Fruit fly (Drosophila melanogaster) whole organism, prepupa: Measurements from ENCODE around the gene Tm2.

Source experiments
- Blimp-1 ChIP-seq: fragments of 200-800 bp; sonication (Bioruptor generic); optimal IDR thresholded peaks from 3 replicates; lab custom pipeline; 2017; ENCODE audit warnings: missing biosample characterization, missing genetic modification characterization, mild to moderate bottlenecking, moderate library complexity, missing genetic modification reagents
- CG10631 ChIP-seq: fragments of 200-800 bp; sonication (Bioruptor generic); optimal IDR thresholded peaks from 2 replicates; lab custom pipeline; 2016; ENCODE audit warnings: missing biosample characterization, missing genetic modification characterization
- CG10669 ChIP-seq: fragments of 200-800 bp; sonication (Bioruptor generic); optimal IDR thresholded peaks from 3 replicates; lab custom pipeline; 2018; ENCODE audit warnings: missing biosample characterization, mild to moderate bottlenecking, missing genetic modification characterization, moderate library complexity
- CG11294 ChIP-seq: fragments of 200-800 bp; sonication (Bioruptor generic); IDR thresholded peaks from 2 replicates; pipeline ENCODE4 v1.3.6; 2022; ENCODE audit warnings: missing biosample characterization, missing genetic modification characterization
- CG11762 ChIP-seq: fragments of 200-800 bp; sonication (Bioruptor generic); optimal IDR thresholded peaks from 3 replicates; lab custom pipeline; 2016; ENCODE audit warnings: missing biosample characterization, missing genetic modification characterization; ENCODE audit not compliant: insufficient read depth
- CG11902 ChIP-seq: fragments of 200-800 bp; sonication (Bioruptor generic); optimal IDR thresholded peaks from 3 replicates; lab custom pipeline; 2016; ENCODE audit warnings: missing biosample characterization, missing genetic modification characterization
- CG1621 ChIP-seq: fragments of 200-800 bp; sonication (Bioruptor generic); optimal IDR thresholded peaks from 3 replicates; lab custom pipeline; 2018; ENCODE audit warnings: missing biosample characterization, mild to moderate bottlenecking, missing genetic modification characterization
- CG16779 ChIP-seq: fragments of 200-800 bp; sonication (Bioruptor generic); optimal IDR thresholded peaks from 3 replicates; lab custom pipeline; 2017; ENCODE audit warnings: missing biosample characterization, mild to moderate bottlenecking, missing genetic modification characterization
- CG32006 ChIP-seq: fragments of 200-800 bp; sonication (Bioruptor generic); optimal IDR thresholded peaks from 3 replicates; lab custom pipeline; 2017; ENCODE audit warnings: missing biosample characterization, mild to moderate bottlenecking, missing genetic modification characterization
- CG3919 ChIP-seq: fragments of 200-800 bp; sonication (Bioruptor generic); optimal IDR thresholded peaks from 3 replicates; lab custom pipeline; 2016; ENCODE audit warnings: missing biosample characterization, missing genetic modification characterization
- CG4318 ChIP-seq: fragments of 200-800 bp; sonication (Bioruptor generic); optimal IDR thresholded peaks from 3 replicates; lab custom pipeline; 2017; ENCODE audit warnings: missing biosample characterization, mild to moderate bottlenecking, missing genetic modification characterization
- CG6276 ChIP-seq: fragments of 200-800 bp; sonication (Bioruptor generic); optimal IDR thresholded peaks from 2 replicates; lab custom pipeline; 2017; ENCODE audit warnings: missing biosample characterization, mild to moderate bottlenecking, missing genetic modification characterization
- CG6792 ChIP-seq: fragments of 200-800 bp; sonication (Bioruptor generic); optimal IDR thresholded peaks from 3 replicates; lab custom pipeline; 2016; ENCODE audit warnings: missing biosample characterization, missing genetic modification characterization
- CG6808 ChIP-seq: fragments of 200-800 bp; sonication (Bioruptor generic); optimal IDR thresholded peaks from 3 replicates; lab custom pipeline; 2017; ENCODE audit warnings: missing biosample characterization, missing genetic modification characterization, mild to moderate bottlenecking, moderate library complexity, missing genetic modification reagents
- CG6854 ChIP-seq: fragments of 200-800 bp; sonication (Bioruptor generic); optimal IDR thresholded peaks from 2 replicates; lab custom pipeline; 2017; ENCODE audit warnings: missing biosample characterization, mild to moderate bottlenecking, missing genetic modification characterization
- CG7368 ChIP-seq: fragments of 200-800 bp; sonication (Bioruptor generic); optimal IDR thresholded peaks from 3 replicates; lab custom pipeline; 2016; ENCODE audit warnings: missing biosample characterization, missing genetic modification characterization
- CG8119 ChIP-seq: fragments of 200-800 bp; sonication (Bioruptor generic); IDR thresholded peaks from 3 replicates; pipeline ENCODE4 v1.3.6; 2022; ENCODE audit warnings: missing biosample characterization, missing genetic modification characterization
- CG8319 ChIP-seq: fragments of 200-800 bp; sonication (Bioruptor generic); optimal IDR thresholded peaks from 3 replicates; lab custom pipeline; 2016; ENCODE audit warnings: missing biosample characterization, missing genetic modification characterization
- CG8632 ChIP-seq: fragments of 200-800 bp; sonication (Bioruptor generic); optimal IDR thresholded peaks from 3 replicates; lab custom pipeline; 2016; ENCODE audit warnings: missing biosample characterization, missing genetic modification characterization
- CG9139 ChIP-seq: fragments of 200-800 bp; sonication (Bioruptor generic); optimal IDR thresholded peaks from 3 replicates; lab custom pipeline; 2017; ENCODE audit warnings: missing biosample characterization, mild to moderate bottlenecking, missing genetic modification characterization
- Eip75B ChIP-seq: fragments of 200-800 bp; sonication (Bioruptor generic); optimal IDR thresholded peaks from 3 replicates; lab custom pipeline; 2016; ENCODE audit warnings: missing biosample characterization, missing genetic modification characterization
- Eip93F ChIP-seq: fragments of 200-800 bp; sonication (Bioruptor generic); optimal IDR thresholded peaks from 2 replicates; lab custom pipeline; 2016; ENCODE audit warnings: missing biosample characterization, mild to moderate bottlenecking, missing genetic modification characterization
- Ets21C ChIP-seq: fragments of 200-800 bp; sonication (Bioruptor generic); optimal IDR thresholded peaks from 3 replicates; lab custom pipeline; 2016; ENCODE audit warnings: missing biosample characterization, missing genetic modification characterization
- Ets96B ChIP-seq: fragments of 200-800 bp; optimal IDR thresholded peaks from 2 replicates; lab custom pipeline; 2019; ENCODE audit warnings: missing biosample characterization, mild to moderate bottlenecking, missing genetic modification characterization, moderate library complexity
- Gug ChIP-seq: fragments of 200-800 bp; sonication (Bioruptor generic); IDR thresholded peaks from 2 replicates; pipeline ENCODE4 v1.3.6; 2022; ENCODE audit warnings: missing biosample characterization, missing genetic modification characterization
- Hr4 ChIP-seq: fragments of 200-800 bp; sonication (Bioruptor generic); optimal IDR thresholded peaks from 3 replicates; lab custom pipeline; 2016; ENCODE audit warnings: missing biosample characterization, missing genetic modification characterization
- Met ChIP-seq: fragments of 200-800 bp; sonication (Bioruptor generic); optimal IDR thresholded peaks from 3 replicates; lab custom pipeline; 2016; ENCODE audit warnings: missing biosample characterization, missing genetic modification characterization
- OdsH ChIP-seq: fragments of 200-800 bp; sonication (Bioruptor generic); optimal IDR thresholded peaks from 3 replicates; lab custom pipeline; 2016; ENCODE audit warnings: missing biosample characterization, missing genetic modification characterization
- Smox ChIP-seq: fragments of 200-800 bp; sonication (Bioruptor generic); optimal IDR thresholded peaks from 3 replicates; lab custom pipeline; 2016; ENCODE audit warnings: missing biosample characterization, missing genetic modification characterization
- Sox14 ChIP-seq: fragments of 200-800 bp; sonication (Bioruptor generic); optimal IDR thresholded peaks from 3 replicates; lab custom pipeline; 2016; ENCODE audit warnings: missing biosample characterization, missing genetic modification characterization
- Sox15 ChIP-seq: fragments of 200-800 bp; sonication (Bioruptor generic); optimal IDR thresholded peaks from 3 replicates; lab custom pipeline; 2016; ENCODE audit warnings: missing biosample characterization, missing genetic modification characterization
- acj6 ChIP-seq: fragments of 200-800 bp; sonication (Bioruptor generic); optimal IDR thresholded peaks from 3 replicates; lab custom pipeline; 2016; ENCODE audit warnings: missing biosample characterization, missing genetic modification characterization
- cyc ChIP-seq: fragments of 200-800 bp; sonication (Bioruptor generic); optimal IDR thresholded peaks from 3 replicates; lab custom pipeline; 2016; ENCODE audit warnings: missing biosample characterization, missing genetic modification characterization
- dac ChIP-seq: fragments of 200-800 bp; sonication (Bioruptor generic); optimal IDR thresholded peaks from 2 replicates; lab custom pipeline; 2017; ENCODE audit warnings: missing biosample characterization, mild to moderate bottlenecking, missing genetic modification characterization
- eg ChIP-seq: fragments of 200-800 bp; sonication (Bioruptor generic); IDR thresholded peaks from 3 replicates; pipeline ENCODE4 v1.3.6; 2022; ENCODE audit warnings: missing biosample characterization, missing genetic modification characterization
- fd59A ChIP-seq: fragments of 200-800 bp; sonication (Bioruptor generic); optimal IDR thresholded peaks from 2 replicates; lab custom pipeline; 2017; ENCODE audit warnings: missing biosample characterization, mild to moderate bottlenecking, missing genetic modification characterization, missing genetic modification reagents
- fkh ChIP-seq: fragments of 200-800 bp; sonication (Bioruptor generic); optimal IDR thresholded peaks from 3 replicates; lab custom pipeline; 2017; ENCODE audit warnings: missing biosample characterization, mild to moderate bottlenecking, missing genetic modification characterization, moderate library complexity
- lz ChIP-seq: fragments of 200-800 bp; sonication (Bioruptor generic); optimal IDR thresholded peaks from 3 replicates; lab custom pipeline; 2016; ENCODE audit warnings: missing biosample characterization, missing genetic modification characterization
- net ChIP-seq: fragments of 200-800 bp; sonication (Bioruptor generic); optimal IDR thresholded peaks from 3 replicates; lab custom pipeline; 2016; ENCODE audit warnings: missing biosample characterization, missing genetic modification characterization
- pdm3 ChIP-seq: fragments of 200-800 bp; sonication (Bioruptor generic); optimal IDR thresholded peaks from 3 replicates; lab custom pipeline; 2016; ENCODE audit warnings: missing biosample characterization, missing genetic modification characterization
- salr ChIP-seq, 2 experiments: fragments of 200-800 bp; sonication (Bioruptor generic); optimal IDR thresholded peaks; 3 replicates each; lab custom pipeline; 2016 to 2018; ENCODE audit warnings: missing biosample characterization in 2 of 2, missing genetic modification characterization in 2 of 2, mild to moderate bottlenecking in 1 of 2
- spab ChIP-seq: fragments of 200-800 bp; sonication (Bioruptor generic); optimal IDR thresholded peaks from 2 replicates; lab custom pipeline; 2017; ENCODE audit warnings: missing biosample characterization, mild to moderate bottlenecking, missing genetic modification characterization, missing genetic modification reagents
- ss ChIP-seq, 2 experiments: fragments of 200-800 bp; sonication (Bioruptor generic); optimal IDR thresholded peaks; 2 replicates in 1 of 2; 3 replicates in 1 of 2; lab custom pipeline; 2017 to 2018; ENCODE audit warnings: mild to moderate bottlenecking in 2 of 2, missing biosample characterization in 2 of 2, missing genetic modification characterization in 2 of 2, moderate library complexity in 1 of 2
- topi ChIP-seq: fragments of 200-800 bp; sonication (Bioruptor generic); optimal IDR thresholded peaks from 3 replicates; lab custom pipeline; 2016; ENCODE audit warnings: missing biosample characterization, missing genetic modification characterization
- vri ChIP-seq: fragments of 200-800 bp; sonication (Bioruptor generic); optimal IDR thresholded peaks from 3 replicates; lab custom pipeline; 2016; ENCODE audit warnings: missing biosample characterization, mild to moderate bottlenecking, missing genetic modification characterization

Gene Tm2

dm6 chr3R:15268426-15268825 lies 41.6 kb upstream of the Tm2 start, which contains the start of the genes CG14864 and Zip88E:
TSS of gene CG14864 (minus strand) at chr3R:15268538.
TSS of gene Zip88E (plus strand) at chr3R:15268662.
- TF ChIP-seq Hr4 (GFP tag; lab: Kevin White, UChicago) = no peak
- TF ChIP-seq OdsH = no peak
- TF ChIP-seq CG10669 (GFP tag; lab: Kevin White, UChicago) = no peak
- no peak for TF ChIP-seq salr (GFP tag; optimal IDR thresholded peaks at IDR 0.05; lab: Kevin White, UChicago)
- TF ChIP-seq CG8119 (GFP tag; lab: Robert Waterston, UW) = no peak
- TF ChIP-seq CG16779 (tag; lab: Kevin White, UChicago) = no peak
- TF ChIP-seq ss (GFP tag; optimal IDR thresholded peaks at IDR 0.05; lab: Kevin White, UChicago) = no peak
- no peak for TF ChIP-seq CG11294 (GFP tag; lab: Robert Waterston, UW)
- no peak for TF ChIP-seq dac (GFP tag; lab: Kevin White, UChicago)
- no peak for TF ChIP-seq fd59A (GFP tag; lab: Kevin White, UChicago)
- TF ChIP-seq pdm3 = no peak
- no peak for TF ChIP-seq Gug (GFP tag; lab: Robert Waterston, UW)
- no peak for TF ChIP-seq Ets96B

dm6 chr3R:15268856-15269255 lies 41.1 kb upstream of the Tm2 start:
- TF ChIP-seq CG3919 (GFP tag; lab: Kevin White, UChicago) = no peak
- no peak for TF ChIP-seq CG8319 (GFP tag; lab: Kevin White, UChicago)
- TF ChIP-seq vri (GFP tag; lab: Kevin White, UChicago) = no peak
- TF ChIP-seq spab (GFP tag; lab: Kevin White, UChicago) = no peak
- no peak for TF ChIP-seq CG11762 (GFP tag; lab: Kevin White, UChicago)
- TF ChIP-seq CG6792 (GFP tag; lab: Kevin White, UChicago) = no peak
- TF ChIP-seq CG11294 (GFP tag; lab: Robert Waterston, UW) = no peak

dm6 chr3R:15275158-15275623 lies 34.8 kb upstream of the Tm2 start, which contains the start of the genes Cp190 and CG4338:
TSS of gene Cp190 (minus strand) at chr3R:15275241.
TSS of gene CG4338 (plus strand) at chr3R:15275522.
- TF ChIP-seq topi (GFP tag; lab: Kevin White, UChicago) (peak; percentile 97), eg (peak; percentile 97), CG9139 (GFP tag; lab: Kevin White, UChicago) (no peak), CG10669 (GFP tag; lab: Kevin White, UChicago) (peak; percentile 98), CG6276 (GFP tag; lab: Kevin White, UChicago) (no peak), CG3919 (GFP tag; lab: Kevin White, UChicago) (peak; percentile 98), CG4318 (GFP tag; lab: Kevin White, UChicago) (no peak), Ets21C (peak; percentile 94), ss (GFP tag; optimal IDR thresholded peaks at IDR 0.05; lab: Kevin White, UChicago) (peak in 1 of 2 experiments; percentile 97), acj6 (peak; percentile 97), Smox (peak; percentile 97), Eip93F (GFP tag; lab: Kevin White, UChicago) (no peak), CG1621 (tag; lab: Kevin White, UChicago) (peak; percentile 93), CG11294 (GFP tag; lab: Robert Waterston, UW) (peak; percentile 95), CG8119 (GFP tag; lab: Robert Waterston, UW) (peak; percentile 98), fd59A (GFP tag; lab: Kevin White, UChicago) (peak; percentile 96), Sox14 (peak; percentile 97), CG6808 (peak; percentile 98), pdm3 (peak; percentile 97), CG8319 (GFP tag; lab: Kevin White, UChicago) (peak; percentile 95), CG7368 (GFP tag; lab: Kevin White, UChicago) (peak; percentile 96), fkh (GFP tag; lab: Kevin White, UChicago) (no peak), CG10631 (GFP tag; lab: Kevin White, UChicago) (no peak), net (GFP tag; lab: Kevin White, UChicago) (peak; percentile 96), lz (GFP tag; lab: Kevin White, UChicago) (peak; percentile 97), Eip75B (GFP tag; lab: Kevin White, UChicago) (peak; percentile 96), Ets96B (peak; percentile 98), CG11902 (GFP tag; lab: Kevin White, UChicago) (peak; percentile 95), CG6792 (GFP tag; lab: Kevin White, UChicago) (peak; percentile 96), Blimp-1 (GFP tag; lab: Kevin White, UChicago) (peak; percentile 93), CG8632 (GFP tag; lab: Kevin White, UChicago) (peak; percentile 97), cyc (GFP tag; lab: Kevin White, UChicago) (peak; percentile 97), Met (GFP tag; lab: Kevin White, UChicago) (peak; percentile 96), CG32006 (peak; percentile 98), Sox15 (GFP tag; lab: Kevin White, UChicago) (peak; percentile 96), Hr4 (GFP tag; lab: Kevin White, UChicago) (peak; percentile 98), CG6854 (peak; percentile 94)
